Fruit fly (Drosophila melanogaster) whole organism, embryonic: ENCODE data around the gene Nthl1.

Experiments
- Bteb2 ChIP-seq: fragments of 200-800 bp; sonication (Bioruptor generic); optimal IDR thresholded peaks from 2 replicates; lab custom pipeline; 2016; ENCODE audit warnings: missing biosample characterization, missing genetic modification characterization
- CG10543 ChIP-seq: fragments of 200-800 bp; sonication (Bioruptor generic); optimal IDR thresholded peaks from 3 replicates; lab custom pipeline; 2017; ENCODE audit warnings: missing biosample characterization, mild to moderate bottlenecking, missing genetic modification characterization, moderate library complexity
- CG11093 ChIP-seq: fragments of 200-800 bp; sonication (Bioruptor generic); IDR thresholded peaks from 3 replicates; pipeline ENCODE4 v1.3.6; 2022; ENCODE audit warnings: missing biosample characterization, missing genetic modification characterization
- CG12155 ChIP-seq: fragments of 200-800 bp; sonication (Bioruptor generic); optimal IDR thresholded peaks from 3 replicates; lab custom pipeline; 2016; ENCODE audit warnings: missing biosample characterization, missing genetic modification characterization
- CG14710 ChIP-seq: fragments of 200-800 bp; sonication (Bioruptor generic); optimal IDR thresholded peaks from 3 replicates; lab custom pipeline; 2019; ENCODE audit warnings: missing biosample characterization, mild to moderate bottlenecking, missing genetic modification characterization, moderate library complexity
- CG14965 ChIP-seq: fragments of 200-800 bp; sonication (Bioruptor generic); optimal IDR thresholded peaks from 2 replicates; lab custom pipeline; 2016; ENCODE audit warnings: missing biosample characterization, missing genetic modification characterization, borderline replicate concordance
- CG15479 ChIP-seq: fragments of 200-800 bp; sonication (Bioruptor generic); optimal IDR thresholded peaks from 3 replicates; lab custom pipeline; 2019; ENCODE audit warnings: missing biosample characterization, mild to moderate bottlenecking, missing genetic modification characterization, moderate library complexity
- CG15514 ChIP-seq: fragments of 200-800 bp; sonication (Bioruptor generic); optimal IDR thresholded peaks from 3 replicates; lab custom pipeline; 2017; ENCODE audit warnings: missing biosample characterization, missing genetic modification characterization, mild to moderate bottlenecking, moderate library complexity, missing genetic modification reagents
- CG17186 ChIP-seq: fragments of 200-800 bp; sonication (Bioruptor generic); optimal IDR thresholded peaks from 3 replicates; lab custom pipeline; 2017; ENCODE audit warnings: missing biosample characterization, missing genetic modification reagents, missing genetic modification characterization
- CG17328 ChIP-seq: fragments of 200-800 bp; sonication (Bioruptor generic); IDR thresholded peaks from 2 replicates; pipeline ENCODE4 v1.3.6; 2022; ENCODE audit warnings: missing biosample characterization, missing genetic modification characterization
- CG17612 ChIP-seq: fragments of 200-800 bp; sonication (Bioruptor generic); IDR thresholded peaks from 2 replicates; pipeline ENCODE4 v1.3.6; 2022; ENCODE audit warnings: missing biosample characterization, missing genetic modification characterization
- CG2116 ChIP-seq: fragments of 200-800 bp; sonication (Bioruptor generic); optimal IDR thresholded peaks from 3 replicates; lab custom pipeline; 2018; ENCODE audit warnings: missing biosample characterization, mild to moderate bottlenecking, missing genetic modification characterization
- CG2712 ChIP-seq: fragments of 200-800 bp; optimal IDR thresholded peaks from 3 replicates; lab custom pipeline; 2019; ENCODE audit warnings: missing biosample characterization, mild to moderate bottlenecking, missing genetic modification characterization, moderate library complexity
- CG3847 ChIP-seq: fragments of 200-800 bp; sonication (Bioruptor generic); IDR thresholded peaks from 2 replicates; pipeline ENCODE4 v1.3.6; 2022; ENCODE audit warnings: missing biosample characterization, missing genetic modification characterization
- CG4328 ChIP-seq: fragments of 200-800 bp; sonication (Bioruptor generic); optimal IDR thresholded peaks from 3 replicates; lab custom pipeline; 2017; ENCODE audit warnings: missing biosample characterization, missing genetic modification reagents, missing genetic modification characterization
- CG5953 ChIP-seq: fragments of 200-800 bp; sonication (Bioruptor generic); IDR thresholded peaks from 2 replicates; pipeline ENCODE4 v1.3.6; 2022; ENCODE audit warnings: missing biosample characterization, missing genetic modification characterization
- CG6854 ChIP-seq: fragments of 200-800 bp; sonication (Bioruptor generic); optimal IDR thresholded peaks from 3 replicates; lab custom pipeline; 2017; ENCODE audit warnings: missing biosample characterization, mild to moderate bottlenecking, missing genetic modification characterization
- CG8388 ChIP-seq: fragments of 200-800 bp; sonication (Bioruptor generic); optimal IDR thresholded peaks from 2 replicates; lab custom pipeline; 2019; ENCODE audit warnings: missing biosample characterization, mild to moderate bottlenecking, missing genetic modification characterization, moderate library complexity
- CG9215 ChIP-seq: fragments of 200-800 bp; sonication (Bioruptor generic); IDR thresholded peaks from 2 replicates; pipeline ENCODE4 v1.3.6; 2022; ENCODE audit warnings: missing biosample characterization, missing genetic modification characterization
- CG9817 ChIP-seq: fragments of 200-800 bp; sonication (Bioruptor generic); optimal IDR thresholded peaks from 2 replicates; lab custom pipeline; 2018; ENCODE audit warnings: missing biosample characterization, mild to moderate bottlenecking, missing genetic modification characterization, moderate library complexity
- CkIIα-i1 ChIP-seq: fragments of 200-800 bp; sonication (Bioruptor generic); IDR thresholded peaks from 2 replicates; pipeline ENCODE4 v1.3.6; 2022; ENCODE audit warnings: missing biosample characterization, missing genetic modification characterization
- Eip74EF ChIP-seq, 2 experiments: fragments of 200-800 bp in 1 of 2; fragments of >200 bp in 1 of 2; sonication (Bioruptor generic) in 1 of 2; optimal IDR thresholded peaks; 2 replicates each; lab custom pipeline; 2017 to 2019; ENCODE audit warnings: missing biosample characterization in 2 of 2, missing genetic modification characterization in 2 of 2, mild to moderate bottlenecking in 1 of 2, moderate library complexity in 1 of 2
- HLHmδ ChIP-seq: fragments of 200-800 bp; sonication (Bioruptor generic); optimal IDR thresholded peaks from 2 replicates; lab custom pipeline; 2018; ENCODE audit warnings: missing biosample characterization, mild to moderate bottlenecking, missing genetic modification characterization, moderate library complexity
- Hmx ChIP-seq: fragments of 200-800 bp; sonication (Bioruptor generic); optimal IDR thresholded peaks from 2 replicates; lab custom pipeline; 2016; ENCODE audit warnings: missing biosample characterization, missing genetic modification characterization
- Optix ChIP-seq: fragments of 200-800 bp; sonication (Bioruptor generic); IDR thresholded peaks from 3 replicates; pipeline ENCODE4 v1.3.6; 2022; ENCODE audit warnings: missing biosample characterization, missing genetic modification characterization
- Taf1 ChIP-seq: fragments of 200-800 bp; sonication (Bioruptor generic); IDR thresholded peaks from 2 replicates; pipeline ENCODE4 v1.3.6; 2022; ENCODE audit warnings: missing biosample characterization, missing genetic modification characterization
- ap ChIP-seq: fragments of 200-800 bp; sonication (Bioruptor generic); IDR thresholded peaks from 2 replicates; pipeline ENCODE4 v1.3.6; 2022; ENCODE audit warnings: missing biosample characterization, missing genetic modification characterization
- ash1 ChIP-seq: fragments of 200-800 bp; sonication (Bioruptor generic); optimal IDR thresholded peaks from 2 replicates; lab custom pipeline; 2018; ENCODE audit warnings: missing biosample characterization, mild to moderate bottlenecking, missing genetic modification characterization
- ato ChIP-seq: fragments of 200-800 bp; sonication (Bioruptor generic); IDR thresholded peaks from 2 replicates; pipeline ENCODE4 v1.3.6; 2022; ENCODE audit warnings: missing biosample characterization, missing genetic modification characterization; ENCODE audit not compliant: partially characterized antibody
- bbx ChIP-seq: fragments of 200-800 bp; sonication (Bioruptor generic); IDR thresholded peaks from 2 replicates; pipeline ENCODE4 v1.3.6; 2022; ENCODE audit warnings: missing biosample characterization, missing genetic modification characterization; ENCODE audit not compliant: partially characterized antibody
- cato ChIP-seq: fragments of 200-800 bp; sonication (Bioruptor generic); optimal IDR thresholded peaks from 2 replicates; lab custom pipeline; 2016; ENCODE audit warnings: missing biosample characterization, missing genetic modification characterization, borderline replicate concordance
- croc ChIP-seq: fragments of 200-800 bp; sonication (Bioruptor generic); conservative IDR thresholded peaks from 3 replicates; pipeline ENCODE4 v1.3.6; 2022; ENCODE audit warnings: missing biosample characterization, missing genetic modification characterization
- cwo ChIP-seq: fragments of 200-800 bp; sonication (Bioruptor generic); optimal IDR thresholded peaks from 3 replicates; lab custom pipeline; 2017; ENCODE audit warnings: missing biosample characterization, missing genetic modification characterization, mild to moderate bottlenecking, moderate library complexity, missing genetic modification reagents
- danr ChIP-seq: fragments of 200-800 bp; sonication (Bioruptor generic); IDR thresholded peaks from 2 replicates; pipeline ENCODE4 v1.3.6; 2022; ENCODE audit warnings: missing biosample characterization, missing genetic modification characterization
- disco-r ChIP-seq: fragments of 200-800 bp; sonication (Bioruptor generic); optimal IDR thresholded peaks from 2 replicates; lab custom pipeline; 2016; ENCODE audit warnings: missing biosample characterization, missing genetic modification characterization
- dmrt11E ChIP-seq: fragments of 200-800 bp; sonication (Bioruptor generic); optimal IDR thresholded peaks from 3 replicates; lab custom pipeline; 2018; ENCODE audit warnings: missing biosample characterization, mild to moderate bottlenecking, missing genetic modification characterization, moderate library complexity
- dpn ChIP-seq, 2 experiments: fragments of 200-800 bp; sonication (Bioruptor generic); optimal IDR thresholded peaks; 3 replicates each; lab custom pipeline; 2016; ENCODE audit warnings: missing biosample characterization in 2 of 2, missing genetic modification characterization in 2 of 2
- emc ChIP-seq: fragments of 200-800 bp; sonication (Bioruptor generic); optimal IDR thresholded peaks from 2 replicates; lab custom pipeline; 2016; ENCODE audit warnings: missing biosample characterization, missing genetic modification characterization
- en ChIP-seq: fragments of 200-800 bp; sonication (Bioruptor generic); optimal IDR thresholded peaks from 2 replicates; lab custom pipeline; 2016; ENCODE audit warnings: missing biosample characterization, missing genetic modification characterization
- h ChIP-seq: fragments of >200 bp; optimal IDR thresholded peaks from 2 replicates; lab custom pipeline; 2017
- her ChIP-seq: fragments of 200-800 bp; sonication (Bioruptor generic); optimal IDR thresholded peaks from 2 replicates; lab custom pipeline; 2016; ENCODE audit warnings: missing biosample characterization, missing genetic modification characterization
- jigr1 ChIP-seq: fragments of 200-800 bp; sonication (Bioruptor generic); IDR thresholded peaks from 3 replicates; pipeline ENCODE4 v1.3.6; 2022; ENCODE audit warnings: missing biosample characterization, missing genetic modification characterization
- knrl ChIP-seq: fragments of 200-800 bp; sonication (Bioruptor generic); IDR thresholded peaks from 3 replicates; pipeline ENCODE4 v1.3.6; 2022; ENCODE audit warnings: missing biosample characterization, missing genetic modification characterization; ENCODE audit not compliant: partially characterized antibody
- lola ChIP-seq, 3 experiments: fragments of >200 bp in 2 of 3; fragments of 200-800 bp in 1 of 3; sonication (Bioruptor generic) in 1 of 3; optimal IDR thresholded peaks; 2 replicates each; lab custom pipeline; 2017 to 2019; ENCODE audit warnings: missing biosample characterization in 3 of 3, missing genetic modification characterization in 3 of 3, mild to moderate bottlenecking in 1 of 3, moderate library complexity in 1 of 3
- nom ChIP-seq: fragments of 200-800 bp; sonication (Bioruptor generic); optimal IDR thresholded peaks from 2 replicates; lab custom pipeline; 2017; ENCODE audit warnings: missing biosample characterization, missing genetic modification characterization, mild to moderate bottlenecking, moderate library complexity, missing genetic modification reagents
- scrt ChIP-seq: fragments of 200-800 bp; sonication (Bioruptor generic); optimal IDR thresholded peaks from 2 replicates; lab custom pipeline; 2018; ENCODE audit warnings: missing biosample characterization, mild to moderate bottlenecking, missing genetic modification characterization, moderate library complexity
- sd ChIP-seq: fragments of 200-800 bp; sonication (Bioruptor generic); optimal IDR thresholded peaks from 3 replicates; lab custom pipeline; 2018; ENCODE audit warnings: missing biosample characterization, mild to moderate bottlenecking, missing genetic modification characterization, moderate library complexity
- shn ChIP-seq: fragments of 200-800 bp; sonication (Bioruptor generic); optimal IDR thresholded peaks from 3 replicates; lab custom pipeline; 2016; ENCODE audit warnings: missing biosample characterization, missing genetic modification characterization
- tio ChIP-seq: fragments of 200-800 bp; sonication (Bioruptor generic); optimal IDR thresholded peaks from 2 replicates; lab custom pipeline; 2017; ENCODE audit warnings: missing biosample characterization, missing genetic modification characterization, inconsistent platforms
- tna ChIP-seq: fragments of 200-800 bp; sonication (Bioruptor generic); IDR thresholded peaks from 2 replicates; pipeline ENCODE4 v1.3.6; 2022; ENCODE audit warnings: missing biosample characterization, missing genetic modification characterization; ENCODE audit not compliant: partially characterized antibody
- zen2 ChIP-seq: fragments of 200-800 bp; sonication (Bioruptor generic); IDR thresholded peaks from 3 replicates; pipeline ENCODE4 v1.3.6; 2022; ENCODE audit warnings: missing biosample characterization, missing genetic modification characterization; ENCODE audit not compliant: partially characterized antibody

Nthl1 gene

dm6 chr2L:20968727-20969126, 41.1 kb upstream of the Nthl1 start (continued):
- no peak for TF ChIP-seq nom (GFP tag; lab: Kevin White, UChicago)
- TF ChIP-seq CG8388 (GFP tag; lab: Kevin White, UChicago) = no peak
- TF ChIP-seq CG6854 (GFP tag; lab: Kevin White, UChicago) = no peak
- TF ChIP-seq CG9215 (GFP tag; lab: Robert Waterston, UW) = no peak
- TF ChIP-seq CG17328 (GFP tag; lab: Robert Waterston, UW) = no peak
- TF ChIP-seq tna (GFP tag; lab: Robert Waterston, UW) = no peak
- TF ChIP-seq CkIIα-i1 (GFP tag; lab: Robert Waterston, UW) = no peak
- no peak for TF ChIP-seq zen2
- TF ChIP-seq en = no peak
- TF ChIP-seq CG17186 (GFP tag; lab: Kevin White, UChicago) = no peak
- TF ChIP-seq CG11093 (GFP tag; lab: Robert Waterston, UW) = no peak
- TF ChIP-seq croc (GFP tag; lab: Robert Waterston, UW) = no peak
- TF ChIP-seq HLHmδ (GFP tag; lab: Kevin White, UChicago) = no peak
- no peak for TF ChIP-seq CG4328
- TF ChIP-seq tio (GFP tag; lab: Kevin White, UChicago) = no peak
- TF ChIP-seq CG10543 = no peak
- no peak for TF ChIP-seq Bteb2
- TF ChIP-seq cwo (GFP tag; lab: Kevin White, UChicago) = no peak
- TF ChIP-seq CG14710 (tag; lab: Kevin White, UChicago) = peak; percentile 26
- no peak for TF ChIP-seq sd
- no peak for TF ChIP-seq scrt (GFP tag; lab: Kevin White, UChicago)
- no peak for TF ChIP-seq ash1 (GFP tag; lab: Kevin White, UChicago)
- no peak for TF ChIP-seq knrl (GFP tag; lab: Robert Waterston, UW)
- TF ChIP-seq bbx (GFP tag; lab: Robert Waterston, UW) = no peak
- no peak for TF ChIP-seq CG12155 (GFP tag; lab: Kevin White, UChicago)
- no peak for TF ChIP-seq CG3847 (GFP tag; lab: Robert Waterston, UW)
- no peak for TF ChIP-seq Optix
- TF ChIP-seq danr (GFP tag; lab: Robert Waterston, UW) = no peak
- TF ChIP-seq her (GFP tag; lab: Kevin White, UChicago) = no peak
- TF ChIP-seq CG15514 = no peak
- no peak for TF ChIP-seq CG5953 (GFP tag; lab: Robert Waterston, UW)
- TF ChIP-seq CG15479 (GFP tag; lab: Kevin White, UChicago) = peak; percentile 8
- no peak for TF ChIP-seq dpn (GFP tag; optimal IDR thresholded peaks at IDR 0.05; lab: Kevin White, UChicago)
- peak; percentile 0 for TF ChIP-seq CG2116
- no peak for TF ChIP-seq CG2712 (tag; lab: Kevin White, UChicago)
- no peak for TF ChIP-seq CG14965 (GFP tag; lab: Kevin White, UChicago)
- TF ChIP-seq ap (GFP tag; lab: Robert Waterston, UW) = no peak
- no peak for TF ChIP-seq Taf1
- no peak for TF ChIP-seq jigr1 (GFP tag; lab: Robert Waterston, UW)
- no peak for TF ChIP-seq cato (GFP tag; lab: Kevin White, UChicago)
- no peak for TF ChIP-seq disco-r (GFP tag; lab: Kevin White, UChicago)
- no peak for TF ChIP-seq CG9817 (tag; lab: Kevin White, UChicago)
- no peak for TF ChIP-seq shn (GFP tag; lab: Kevin White, UChicago)
- TF ChIP-seq lola (GFP tag; optimal IDR thresholded peaks at IDR 0.05; lab: Kevin White, UChicago) = no peak
- TF ChIP-seq ato (GFP tag; lab: Robert Waterston, UW) = no peak
- TF ChIP-seq Eip74EF (GFP tag; optimal IDR thresholded peaks at IDR 0.05; lab: Kevin White, UChicago) = no peak
- no peak for TF ChIP-seq h
- peak; percentile 11 for TF ChIP-seq dmrt11E (tag; lab: Kevin White, UChicago)
- TF ChIP-seq Hmx = no peak
- TF ChIP-seq CG17612 = no peak
- TF ChIP-seq emc (GFP tag; lab: Kevin White, UChicago) = no peak
